Worm (Caenorhabditis elegans): ENCODE results near the gene acc-4.

acc-4 gene

DNA sequence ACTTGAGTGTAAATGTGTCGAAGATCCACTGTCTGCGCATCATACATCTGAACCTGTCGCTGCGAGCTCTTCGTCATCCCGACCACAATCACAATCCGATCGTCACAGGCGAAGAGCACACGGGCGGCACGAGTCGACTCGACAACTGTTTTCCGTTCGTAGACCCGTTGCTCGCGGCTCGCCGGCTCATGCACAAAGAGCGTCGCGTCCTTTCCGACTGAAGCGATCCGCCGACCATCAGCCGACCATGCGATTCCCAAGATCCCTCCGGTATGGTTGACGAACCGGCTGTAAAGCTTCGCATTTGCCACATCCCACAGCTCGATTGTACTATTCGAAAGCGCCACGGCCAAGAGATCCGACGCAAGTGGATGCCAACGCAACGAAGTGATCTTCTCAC lies 34.5 kb upstream of the acc-4 start:
- TF ChIP-seq fax-1 (tag; optimal IDR thresholded peaks at IDR 0.05) (no peak), unc-55 (GFP tag; optimal IDR thresholded peaks at IDR 0.05) (no peak), ceh-31 (tag; optimal IDR thresholded peaks at IDR 0.05) (no peak), ref-2 (tag; optimal IDR thresholded peaks at IDR 0.05) (no peak), npax-4 (tag; optimal IDR thresholded peaks at IDR 0.05) (no peak), ceh-34 (tag; optimal IDR thresholded peaks at IDR 0.05) (no peak), pax-1 (tag; optimal IDR thresholded peaks at IDR 0.05) (no peak), dmd-4 (tag; optimal IDR thresholded peaks at IDR 0.05; ENCODE audit: borderline replicate concordance) (no peak), ahr-1 (tag; optimal IDR thresholded peaks at IDR 0.05) (no peak), pqm-1 (tag; optimal IDR thresholded peaks at IDR 0.05) (no peak), elt-4 (tag; optimal IDR thresholded peaks at IDR 0.05) (no peak), ceh-48 (tag; optimal IDR thresholded peaks at IDR 0.05) (no peak), dve-1 (tag; optimal IDR thresholded peaks at IDR 0.05) (no peak), nhr-232 (tag; optimal IDR thresholded peaks at IDR 0.05) (no peak), Y22D7AL.16 (tag; optimal IDR thresholded peaks at IDR 0.05) (no peak), rnt-1 (tag; optimal IDR thresholded peaks at IDR 0.05) (no peak), eyg-1 (tag; optimal IDR thresholded peaks at IDR 0.05) (no peak), ceh-9 (tag; optimal IDR thresholded peaks at IDR 0.05) (no peak), sox-4 (tag; optimal IDR thresholded peaks at IDR 0.05) (no peak), fkh-6 (tag; optimal IDR thresholded peaks at IDR 0.05) (no peak)

DNA sequence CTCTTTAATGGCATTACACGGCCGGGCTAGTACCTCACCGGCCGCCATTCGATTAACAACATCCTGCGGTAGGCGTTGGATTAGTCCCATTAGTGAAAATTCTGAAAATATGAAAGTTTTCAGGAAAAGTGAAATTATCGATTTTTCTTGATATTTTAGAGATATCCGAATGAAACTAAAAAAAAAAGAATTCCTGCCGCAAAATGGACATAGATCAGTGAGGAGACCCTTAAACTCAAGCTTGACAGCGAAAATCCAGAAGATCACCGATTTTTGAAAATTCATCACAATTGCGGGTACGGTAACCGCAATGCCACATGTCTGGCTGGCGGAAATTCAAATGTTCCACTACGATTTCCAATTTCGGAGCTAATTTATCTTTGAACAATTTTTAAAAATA lies 30.5 kb upstream of the acc-4 start, which contains the start of gene mlh-1:
TSS of gene mlh-1 (minus strand) at position 101 of the 400 bp plus-strand sequence.
- TF ChIP-seq dve-1 (tag; optimal IDR thresholded peaks at IDR 0.05): no peak
- TF ChIP-seq unc-3 (GFP tag; conservative IDR thresholded peaks at IDR 0.05): no peak
- no peak for TF ChIP-seq unc-3 (tag; optimal IDR thresholded peaks at IDR 0.05)
- TF ChIP-seq eyg-1 (tag; optimal IDR thresholded peaks at IDR 0.05): no peak

DNA sequence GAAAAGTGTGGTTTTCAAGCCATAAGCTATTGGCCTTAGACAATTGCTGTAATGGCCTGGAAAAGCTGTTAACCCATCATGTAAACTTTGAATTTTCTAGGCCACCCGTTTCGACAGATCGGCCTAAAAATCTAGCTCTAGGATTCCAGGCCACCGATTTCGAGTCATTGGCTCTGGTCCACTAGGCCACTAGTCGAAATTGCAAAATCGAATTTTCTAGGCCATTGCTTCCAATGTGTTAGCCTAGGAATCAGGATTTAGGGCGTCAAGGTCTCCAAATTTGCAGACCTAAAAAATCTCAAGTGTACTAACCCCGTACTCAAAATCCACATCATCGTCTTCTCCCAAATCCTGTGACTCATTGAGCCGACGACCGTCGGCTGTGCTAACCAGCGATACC lies 26.8 kb upstream of the acc-4 start:
- TF ChIP-seq ceh-14 (tag; optimal IDR thresholded peaks at IDR 0.05) (no peak), ceh-48 (tag; optimal IDR thresholded peaks at IDR 0.05) (no peak), ceh-2 (tag; optimal IDR thresholded peaks at IDR 0.05) (no peak), pros-1 (tag; optimal IDR thresholded peaks at IDR 0.05) (no peak), nhr-232 (tag; optimal IDR thresholded peaks at IDR 0.05) (no peak), pqm-1 (tag; optimal IDR thresholded peaks at IDR 0.05) (no peak), unc-3 (GFP tag; conservative IDR thresholded peaks at IDR 0.05) (no peak), unc-3 (tag; optimal IDR thresholded peaks at IDR 0.05) (no peak), che-1 (tag; optimal IDR thresholded peaks at IDR 0.05) (no peak), unc-42 (tag; optimal IDR thresholded peaks at IDR 0.05) (no peak), sdc-2 (tag; optimal IDR thresholded peaks at IDR 0.05) (no peak), K09A11.1 (tag; optimal IDR thresholded peaks at IDR 0.05; ENCODE audit: insufficient read depth) (no peak), eyg-1 (tag; optimal IDR thresholded peaks at IDR 0.05) (no peak), rnt-1 (tag; optimal IDR thresholded peaks at IDR 0.05) (no peak), unc-55 (GFP tag; optimal IDR thresholded peaks at IDR 0.05) (no peak)

- TF ChIP-seq C08G9.2 (tag; optimal IDR thresholded peaks at IDR 0.05) (no peak), gmeb-2 (tag; optimal IDR thresholded peaks at IDR 0.05) (no peak), pag-3 (tag; optimal IDR thresholded peaks at IDR 0.05; ENCODE audit: borderline replicate concordance) (no peak)
These were observed 21.8 kb upstream of the acc-4 start, which contains the start of gene T28A8.3 for ce11 chrIII:13505718-13506117. Gene T28A8.3 (plus strand): TSS chrIII:13506018.

- TF ChIP-seq nfya-1 (tag; optimal IDR thresholded peaks at IDR 0.05): no peak
- TF ChIP-seq Y22D7AL.16 (tag; optimal IDR thresholded peaks at IDR 0.05): no peak
- TF ChIP-seq dmd-4 (tag; optimal IDR thresholded peaks at IDR 0.05; ENCODE audit: borderline replicate concordance): no peak
- no peak for TF ChIP-seq ceh-45 (GFP tag; IDR thresholded peaks at IDR 0.05)
- no peak for TF ChIP-seq nhr-232 (tag; optimal IDR thresholded peaks at IDR 0.05)
- TF ChIP-seq unc-3 (GFP tag; conservative IDR thresholded peaks at IDR 0.05): no peak
- no peak for TF ChIP-seq unc-3 (tag; optimal IDR thresholded peaks at IDR 0.05)
- no peak for TF ChIP-seq ceh-6 (GFP tag; optimal IDR thresholded peaks at IDR 0.05)
- TF ChIP-seq ceh-19 (GFP tag; optimal IDR thresholded peaks at IDR 0.05): no peak
- no peak for TF ChIP-seq unc-42 (tag; optimal IDR thresholded peaks at IDR 0.05)
- TF ChIP-seq C08G9.2 (tag; optimal IDR thresholded peaks at IDR 0.05): no peak
- no peak for TF ChIP-seq K02D7.2 (tag; optimal IDR thresholded peaks at IDR 0.05)
- TF ChIP-seq ama-1 (optimal IDR thresholded peaks at IDR 0.05): no peak
- no peak for TF ChIP-seq fkh-6 (tag; optimal IDR thresholded peaks at IDR 0.05)
- TF ChIP-seq ceh-9 (tag; optimal IDR thresholded peaks at IDR 0.05): no peak
These were observed 19.5 kb upstream of the acc-4 start, which contains the start of gene T28A8.4 for ce11 chrIII:13503379-13503778. Gene T28A8.4 (plus strand): TSS chrIII:13503679.

Measured in whole organism, late embryonic.